Fruit fly (Drosophila melanogaster) whole organism, wandering third instar larva: ENCODE measurements around the gene CG15308.

Experiments
- CG32264 ChIP-seq: fragments of 200-800 bp; sonication (Bioruptor generic); optimal IDR thresholded peaks from 2 replicates; lab custom pipeline; 2016; ENCODE audit warnings: missing biosample characterization, missing genetic modification characterization
- CG9705 ChIP-seq: fragments of 200-800 bp; sonication (Bioruptor generic); optimal IDR thresholded peaks from 2 replicates; lab custom pipeline; 2018; ENCODE audit warnings: missing biosample characterization, mild to moderate bottlenecking, missing genetic modification characterization
- Dfd ChIP-seq: fragments of >200 bp; optimal IDR thresholded peaks from 2 replicates; lab custom pipeline; 2017; ENCODE audit warnings: missing biosample characterization, missing genetic modification characterization
- Dif ChIP-seq: fragments of 200-275, 200-300 bp; sonication (Bioruptor generic); optimal IDR thresholded peaks from 2 replicates; lab custom pipeline; 2018; ENCODE audit warnings: missing biosample characterization, missing genetic modification characterization; ENCODE audit not compliant: partially characterized antibody
- GATAd ChIP-seq: sonication (Bioruptor generic); optimal IDR thresholded peaks from 2 replicates; lab custom pipeline; 2016; ENCODE audit warnings: missing biosample characterization, missing genetic modification characterization
- HLH106 ChIP-seq: fragments of 200-800 bp; optimal IDR thresholded peaks from 3 replicates; lab custom pipeline; 2019; ENCODE audit warnings: missing biosample characterization, mild to moderate bottlenecking, missing genetic modification characterization, moderate library complexity
- Hnf4 ChIP-seq: fragments of 200-800 bp; sonication (Bioruptor generic); optimal IDR thresholded peaks from 2 replicates; lab custom pipeline; 2016; ENCODE audit warnings: missing biosample characterization, mild to moderate bottlenecking, missing genetic modification characterization
- Hr78 ChIP-seq: fragments of >200 bp; optimal IDR thresholded peaks from 2 replicates; lab custom pipeline; 2017; ENCODE audit warnings: missing biosample characterization, missing genetic modification characterization
- Hr83 ChIP-seq: fragments of 200-300 bp; sonication (Bioruptor generic); optimal IDR thresholded peaks from 2 replicates; lab custom pipeline; 2016; ENCODE audit warnings: missing biosample characterization, mild to moderate bottlenecking, missing genetic modification characterization, moderate library complexity; ENCODE audit not compliant: poor library complexity, severe bottlenecking
- Jra ChIP-seq: sonication (Bioruptor generic); optimal IDR thresholded peaks from 2 replicates; lab custom pipeline; 2016; ENCODE audit warnings: missing biosample characterization, missing genetic modification characterization
- Mio ChIP-seq: sonication (Bioruptor generic); optimal IDR thresholded peaks from 2 replicates; lab custom pipeline; 2016; ENCODE audit warnings: missing biosample characterization, missing genetic modification characterization
- N ChIP-seq: fragments of >200 bp; optimal IDR thresholded peaks from 2 replicates; lab custom pipeline; 2018; ENCODE audit warnings: missing biosample characterization, missing external identifiers, missing genetic modification characterization
- OdsH ChIP-seq: fragments of 200-800 bp; sonication (Bioruptor generic); optimal IDR thresholded peaks from 2 replicates; lab custom pipeline; 2016; ENCODE audit warnings: missing biosample characterization, mild to moderate bottlenecking, missing genetic modification characterization
- Rel ChIP-seq, 2 experiments: fragments of 200-800 bp; sonication (Bioruptor generic) in 1 of 2; optimal IDR thresholded peaks; 2 replicates in 1 of 2; 3 replicates in 1 of 2; lab custom pipeline; 2016 to 2019; ENCODE audit warnings: mild to moderate bottlenecking in 2 of 2, missing biosample characterization in 2 of 2, missing genetic modification characterization in 2 of 2, moderate library complexity in 1 of 2
- Sp1 ChIP-seq: fragments of 200-800 bp; sonication (Bioruptor generic); optimal IDR thresholded peaks from 3 replicates; lab custom pipeline; 2019; ENCODE audit warnings: missing biosample characterization, mild to moderate bottlenecking, missing genetic modification characterization, moderate library complexity
- Vsx2 ChIP-seq: fragments of 200-300, 225-300 bp; sonication (Bioruptor generic); optimal IDR thresholded peaks from 2 replicates; lab custom pipeline; 2018; ENCODE audit warnings: missing biosample characterization, missing genetic modification characterization; ENCODE audit not compliant: partially characterized antibody
- br ChIP-seq: fragments of 200-800 bp; sonication (Bioruptor generic); optimal IDR thresholded peaks from 2 replicates; lab custom pipeline; 2016; ENCODE audit warnings: missing biosample characterization, missing genetic modification characterization
- brk ChIP-seq: fragments of 200-800 bp; sonication (Bioruptor generic); optimal IDR thresholded peaks from 2 replicates; lab custom pipeline; 2016; ENCODE audit warnings: missing biosample characterization, mild to moderate bottlenecking, missing genetic modification characterization
- dl ChIP-seq, 2 experiments: fragments of 175-275, 200-275 bp in 1 of 2; fragments of 200-275 bp in 1 of 2; sonication (Bioruptor generic); optimal IDR thresholded peaks; lab custom pipeline; 2018; ENCODE audit warnings: mild to moderate bottlenecking in 2 of 2, missing biosample characterization in 2 of 2, missing genetic modification characterization in 2 of 2, moderate library complexity in 2 of 2; ENCODE audit not compliant: partially characterized antibody in 2 of 2, insufficient read depth in 1 of 2
- dmrt93B ChIP-seq: fragments of 200-800 bp; sonication (Bioruptor generic); optimal IDR thresholded peaks from 2 replicates; lab custom pipeline; 2018; ENCODE audit warnings: missing biosample characterization, mild to moderate bottlenecking, missing genetic modification characterization
- dsf ChIP-seq: sonication (Bioruptor generic); optimal IDR thresholded peaks from 2 replicates; lab custom pipeline; 2016; ENCODE audit warnings: missing biosample characterization, missing genetic modification characterization, borderline replicate concordance
- ey ChIP-seq: fragments of 200-800 bp; sonication (Bioruptor generic); optimal IDR thresholded peaks from 2 replicates; lab custom pipeline; 2016; ENCODE audit warnings: missing biosample characterization, missing genetic modification characterization
- foxo ChIP-seq, 2 experiments: fragments of 200-800 bp; sonication (Bioruptor generic); optimal IDR thresholded peaks; 2 replicates in 1 of 2; 3 replicates in 1 of 2; lab custom pipeline; 2016 to 2017; ENCODE audit warnings: missing biosample characterization in 2 of 2, missing genetic modification characterization in 2 of 2
- fru ChIP-seq: fragments of 200-800 bp; sonication (Bioruptor generic); optimal IDR thresholded peaks from 3 replicates; lab custom pipeline; 2016; ENCODE audit warnings: missing biosample characterization, mild to moderate bottlenecking, missing genetic modification characterization
- h ChIP-seq: fragments of 200-800 bp; sonication (Bioruptor generic); optimal IDR thresholded peaks from 3 replicates; lab custom pipeline; 2016; ENCODE audit warnings: missing biosample characterization, mild to moderate bottlenecking, missing genetic modification characterization
- jim ChIP-seq: fragments of 175-275, 200-325 bp; sonication (Bioruptor generic); optimal IDR thresholded peaks from 2 replicates; lab custom pipeline; 2016; ENCODE audit warnings: missing biosample characterization, mild to moderate bottlenecking, missing genetic modification characterization
- lola ChIP-seq: fragments of >200 bp; optimal IDR thresholded peaks from 2 replicates; lab custom pipeline; 2017; ENCODE audit warnings: missing biosample characterization, missing genetic modification characterization
- psq ChIP-seq: fragments of 200-800 bp; sonication (Bioruptor generic); optimal IDR thresholded peaks from 3 replicates; lab custom pipeline; 2017; ENCODE audit warnings: missing biosample characterization, mild to moderate bottlenecking, missing genetic modification characterization, moderate library complexity
- rgr ChIP-seq: fragments of 200-800 bp; sonication (Bioruptor generic); optimal IDR thresholded peaks from 3 replicates; lab custom pipeline; 2016; ENCODE audit warnings: missing biosample characterization, mild to moderate bottlenecking, missing genetic modification characterization
- sage ChIP-seq: fragments of 200-800 bp; sonication (Bioruptor generic); optimal IDR thresholded peaks from 2 replicates; lab custom pipeline; 2016; ENCODE audit warnings: missing biosample characterization, mild to moderate bottlenecking, missing genetic modification characterization
- sv ChIP-seq: fragments of 200-800 bp; sonication (Bioruptor generic); optimal IDR thresholded peaks from 3 replicates; lab custom pipeline; 2016; ENCODE audit warnings: missing biosample characterization, missing genetic modification characterization
- tai ChIP-seq: sonication (Bioruptor generic); optimal IDR thresholded peaks from 2 replicates; lab custom pipeline; 2016; ENCODE audit warnings: missing biosample characterization, missing genetic modification characterization
- woc ChIP-seq: sonication (Bioruptor generic); optimal IDR thresholded peaks from 2 replicates; lab custom pipeline; 2016; ENCODE audit warnings: missing biosample characterization, mild to moderate bottlenecking, missing genetic modification characterization

Gene CG15308

dm6 chrX:10263957-10264248, 45.0 kb upstream of the CG15308 start:
- TF ChIP-seq brk (GFP tag; lab: Kevin White, UChicago) (no peak), sv (no peak), foxo (GFP tag; optimal IDR thresholded peaks at IDR 0.05; lab: Kevin White, UChicago) (no peak), rgr (no peak), br (no peak), dsf (GFP tag; lab: Kevin White, UChicago) (no peak), HLH106 (tag; lab: Kevin White, UChicago) (no peak), dl (GFP tag; optimal IDR thresholded peaks at IDR 0.05; lab: Kevin White, UChicago; ENCODE audit: insufficient read depth in 1 of 2, partially characterized antibody in 2 of 2) (no peak), CG32264 (GFP tag; lab: Kevin White, UChicago) (no peak), jim (no peak), h (no peak), Dif (no peak), GATAd (GFP tag; lab: Kevin White, UChicago) (no peak), N (GFP tag; lab: Kevin White, UChicago) (no peak), fru (GFP tag; lab: Kevin White, UChicago) (no peak), woc (GFP tag; lab: Kevin White, UChicago) (no peak), psq (GFP tag; lab: Kevin White, UChicago) (no peak), Rel (GFP tag; optimal IDR thresholded peaks at IDR 0.05; lab: Kevin White, UChicago) (no peak), Rel (tag; optimal IDR thresholded peaks at IDR 0.05; lab: Kevin White, UChicago) (no peak), Hr83 (no peak)
- TF ChIP-seq, all 38 proteins: peak for 0

- TF ChIP-seq Jra (GFP tag; lab: Kevin White, UChicago) (no peak), psq (GFP tag; lab: Kevin White, UChicago) (peak; percentile 33), OdsH (peak; percentile 64), HLH106 (tag; lab: Kevin White, UChicago) (peak; percentile 36), Hr78 (GFP tag; lab: Kevin White, UChicago) (no peak), CG32264 (GFP tag; lab: Kevin White, UChicago) (peak; percentile 32), ey (peak; percentile 75), woc (GFP tag; lab: Kevin White, UChicago) (no peak), Hnf4 (GFP tag; lab: Kevin White, UChicago) (peak; percentile 35), dl (GFP tag; optimal IDR thresholded peaks at IDR 0.05; lab: Kevin White, UChicago; ENCODE audit: insufficient read depth in 1 of 2, partially characterized antibody in 2 of 2) (no peak), CG9705 (no peak), rgr (peak; percentile 79), dsf (GFP tag; lab: Kevin White, UChicago) (no peak), foxo (GFP tag; optimal IDR thresholded peaks at IDR 0.05; lab: Kevin White, UChicago) (peak in 1 of 2 experiments; percentile 73), sv (peak; percentile 29), Sp1 (GFP tag; lab: Kevin White, UChicago) (peak; percentile 65), dmrt93B (peak; percentile 19), fru (GFP tag; lab: Kevin White, UChicago) (peak; percentile 78), h (peak; percentile 83), sage (GFP tag; lab: Kevin White, UChicago) (peak; percentile 22), Vsx2 (GFP tag; lab: Kevin White, UChicago) (no peak), br (peak; percentile 70)
Measured at dm6 chrX:10263165-10263956, 44.4 kb upstream of the CG15308 start, which contains the start of gene Hk. Hk (minus strand) TSS chrX:10263485.

- TF ChIP-seq CG9705 (no peak), Dfd (GFP tag; lab: Kevin White, UChicago) (peak; percentile 18)
Measured at dm6 chrX:10261172-10261571, 42.2 kb upstream of the CG15308 start.

- no peak for TF ChIP-seq sv
- no peak for TF ChIP-seq fru (GFP tag; lab: Kevin White, UChicago)
- no peak for TF ChIP-seq tai (GFP tag; lab: Kevin White, UChicago)
- no peak for TF ChIP-seq Mio (GFP tag; lab: Kevin White, UChicago)
- TF ChIP-seq psq (GFP tag; lab: Kevin White, UChicago): no peak
- TF ChIP-seq lola: no peak
- no peak for TF ChIP-seq Jra (GFP tag; lab: Kevin White, UChicago)
Measured at dm6 chrX:10259524-10259923, 40.6 kb upstream of the CG15308 start.
